Fruit fly (Drosophila melanogaster): ENCODE data around the gene CG32650.

The CG32650 gene

dm6 chrX:12917177-12917576 lies 18.7 kb upstream of the CG32650 start, which contains the start of gene fne:
TSS of gene fne (plus strand) at chrX:12917477.
- no peak for TF ChIP-seq insv (optimal IDR thresholded peaks at IDR 0.05)
- TF ChIP-seq ttk (optimal IDR thresholded peaks at IDR 0.05): no peak
- no peak for TF ChIP-seq Sin3A (optimal IDR thresholded peaks at IDR 0.05)
- TF ChIP-seq Myc (optimal IDR thresholded peaks at IDR 0.05): no peak
- no peak for TF ChIP-seq h (optimal IDR thresholded peaks at IDR 0.05)
- TF ChIP-seq psq (optimal IDR thresholded peaks at IDR 0.05): no peak

dm6 chrX:12913729-12914128 lies 15.3 kb upstream of the CG32650 start:
- no peak for TF ChIP-seq insv (optimal IDR thresholded peaks at IDR 0.05)
- no peak for TF ChIP-seq ttk (optimal IDR thresholded peaks at IDR 0.05)
- no peak for TF ChIP-seq h (optimal IDR thresholded peaks at IDR 0.05)
- TF ChIP-seq Myc (optimal IDR thresholded peaks at IDR 0.05): no peak
- no peak for TF ChIP-seq psq (optimal IDR thresholded peaks at IDR 0.05)
- no peak for TF ChIP-seq Sin3A (optimal IDR thresholded peaks at IDR 0.05)

- TF ChIP-seq insv (optimal IDR thresholded peaks at IDR 0.05) (no peak), h (optimal IDR thresholded peaks at IDR 0.05) (no peak), psq (optimal IDR thresholded peaks at IDR 0.05) (no peak), Myc (optimal IDR thresholded peaks at IDR 0.05) (no peak)
Observed at dm6 chrX:12909577-12910426, 11.3 kb upstream of the CG32650 start, which contains the start of the genes Brms1 and CG4645. TSS of gene Brms1 (minus strand) at chrX:12909622. TSS of gene CG4645 (plus strand) at chrX:12909953.

dm6 chrX:12906914-12907313 lies 8.4 kb upstream of the CG32650 start, which contains the start of gene mRpL49:
TSS of gene mRpL49 (plus strand) at chrX:12907105.
- TF ChIP-seq ttk (optimal IDR thresholded peaks at IDR 0.05) (no peak), Sin3A (optimal IDR thresholded peaks at IDR 0.05) (no peak), h (optimal IDR thresholded peaks at IDR 0.05) (no peak)

dm6 chrX:12905901-12906689 lies 7.6 kb upstream of the CG32650 start, which contains the start of gene CG4404:
TSS of gene CG4404 (minus strand) at chrX:12906018.
- TF ChIP-seq ttk (optimal IDR thresholded peaks at IDR 0.05): no peak
- TF ChIP-seq Sin3A (optimal IDR thresholded peaks at IDR 0.05): no peak
- TF ChIP-seq psq (optimal IDR thresholded peaks at IDR 0.05): no peak
- no peak for TF ChIP-seq h (optimal IDR thresholded peaks at IDR 0.05)
- no peak for TF ChIP-seq insv (optimal IDR thresholded peaks at IDR 0.05)
- no peak for TF ChIP-seq Myc (optimal IDR thresholded peaks at IDR 0.05)

- no peak for TF ChIP-seq Myc (optimal IDR thresholded peaks at IDR 0.05)
- no peak for TF ChIP-seq insv (optimal IDR thresholded peaks at IDR 0.05)
- TF ChIP-seq h (optimal IDR thresholded peaks at IDR 0.05): no peak
- no peak for TF ChIP-seq psq (optimal IDR thresholded peaks at IDR 0.05)
- TF ChIP-seq Sin3A (optimal IDR thresholded peaks at IDR 0.05): no peak
- TF ChIP-seq ttk (optimal IDR thresholded peaks at IDR 0.05): no peak
Observed at dm6 chrX:12905014-12905900, 6.8 kb upstream of the CG32650 start.

- TF ChIP-seq Myc (optimal IDR thresholded peaks at IDR 0.05): no peak
- TF ChIP-seq Sin3A (optimal IDR thresholded peaks at IDR 0.05): no peak
- TF ChIP-seq psq (optimal IDR thresholded peaks at IDR 0.05): no peak
- TF ChIP-seq h (optimal IDR thresholded peaks at IDR 0.05): no peak
- TF ChIP-seq insv (optimal IDR thresholded peaks at IDR 0.05): no peak
- TF ChIP-seq ttk (optimal IDR thresholded peaks at IDR 0.05): no peak
Observed at dm6 chrX:12903099-12903616, 4.7 kb upstream of the CG32650 start, which contains the start of gene Flad1. TSS of gene Flad1 (minus strand) at chrX:12903516.

dm6 chrX:12900718-12901442 lies 2.4 kb upstream of the CG32650 start, which contains the start of gene Coq8:
TSS of gene Coq8 (minus strand) at chrX:12901114.
- no peak for TF ChIP-seq ttk (optimal IDR thresholded peaks at IDR 0.05)
- TF ChIP-seq insv (optimal IDR thresholded peaks at IDR 0.05): no peak
- TF ChIP-seq h (optimal IDR thresholded peaks at IDR 0.05): no peak
- no peak for TF ChIP-seq Myc (optimal IDR thresholded peaks at IDR 0.05)
- TF ChIP-seq psq (optimal IDR thresholded peaks at IDR 0.05): no peak
- no peak for TF ChIP-seq Sin3A (optimal IDR thresholded peaks at IDR 0.05)

dm6 chrX:12897150-12897549 lies 1.3 kb downstream of the CG32650 start, which contains the start of gene Pde9:
TSS of gene Pde9 (minus strand) at chrX:12897327.
- no peak for TF ChIP-seq Myc (optimal IDR thresholded peaks at IDR 0.05)
- no peak for TF ChIP-seq Sin3A (optimal IDR thresholded peaks at IDR 0.05)
- no peak for TF ChIP-seq psq (optimal IDR thresholded peaks at IDR 0.05)
- TF ChIP-seq ttk (optimal IDR thresholded peaks at IDR 0.05): no peak
- no peak for TF ChIP-seq h (optimal IDR thresholded peaks at IDR 0.05)
- no peak for TF ChIP-seq insv (optimal IDR thresholded peaks at IDR 0.05)

- TF ChIP-seq Sin3A (optimal IDR thresholded peaks at IDR 0.05) (no peak), h (optimal IDR thresholded peaks at IDR 0.05) (no peak), ttk (optimal IDR thresholded peaks at IDR 0.05) (no peak), insv (optimal IDR thresholded peaks at IDR 0.05) (no peak), psq (optimal IDR thresholded peaks at IDR 0.05) (no peak), Myc (optimal IDR thresholded peaks at IDR 0.05) (no peak)
Observed at dm6 chrX:12896393-12896792, 2.1 kb downstream of the CG32650 start.

Data from Kc167 (cell line).